Fruit fly (Drosophila melanogaster) whole organism: ENCODE results near the gene CG31436.

ENCODE experiments used
- CG8478 ChIP-seq: fragments of >200 bp; optimal IDR thresholded peaks from 2 replicates; lab custom pipeline; 2018; ENCODE audit warnings: inconsistent platforms
- Dll ChIP-seq: fragments of >200 bp; optimal IDR thresholded peaks from 2 replicates; lab custom pipeline; 2017
- EcR ChIP-seq, 2 experiments: fragments of >200 bp; optimal IDR thresholded peaks; 2 replicates each; lab custom pipeline; 2017; ENCODE audit warnings: missing biosample characterization in 2 of 2, missing genetic modification characterization in 2 of 2, missing genetic modification reagents in 2 of 2
- psq ChIP-seq: fragments of >200 bp; optimal IDR thresholded peaks from 2 replicates; lab custom pipeline; 2017
- usp ChIP-seq: fragments of >200 bp; optimal IDR thresholded peaks from 2 replicates; lab custom pipeline; 2017; ENCODE audit warnings: missing biosample characterization, missing genetic modification characterization, mixed read lengths

DNA sequence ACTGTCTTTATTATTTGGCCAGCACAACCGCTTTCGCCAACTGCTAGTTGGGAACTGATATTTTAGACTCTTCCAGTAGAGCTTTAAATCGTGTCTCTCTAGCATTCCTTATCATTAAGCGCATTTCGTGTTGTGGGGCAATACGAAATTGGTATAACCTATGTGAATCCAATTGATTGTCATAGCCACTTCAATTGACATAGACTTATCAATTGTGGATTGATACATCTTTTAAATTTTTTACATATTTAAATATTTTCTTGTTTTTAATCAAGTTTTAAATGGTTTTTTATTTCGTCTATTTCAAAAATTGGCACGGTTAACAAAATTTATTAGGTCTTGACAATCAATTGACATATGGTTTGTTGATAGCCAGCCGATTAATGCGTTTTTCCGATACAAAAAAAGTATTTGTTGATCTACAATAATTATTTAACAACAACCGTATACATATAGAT is 4.4 kb upstream of the CG31436 start, which contains the start of gene CG31288:
- TF ChIP-seq psq (lab: Kevin White, UChicago) (no peak), EcR (GFP tag; optimal IDR thresholded peaks at IDR 0.05; lab: Kevin White, UChicago) (no peak), usp (GFP tag; lab: Kevin White, UChicago) (no peak), Dll (lab: Kevin White, UChicago) (no peak), CG8478 (lab: Kevin White, UChicago) (no peak)
